Worm (Caenorhabditis elegans) whole organism, L2 larva: ENCODE results near the gene C54C6.11.

Experiments
- C34F6.9 ChIP-seq: fragments of 150-350 bp; optimal IDR thresholded peaks from 2 replicates; lab custom pipeline; 2014; ENCODE audit warnings: missing biosample characterization, missing genetic modification characterization
- F13H6.1 ChIP-seq: sonication (generic microtip); optimal IDR thresholded peaks from 2 replicates; lab custom pipeline; 2016; ENCODE audit warnings: missing genetic modification characterization, missing compliant biosample characterization
- Y55F3AM.14 ChIP-seq: fragments of 200-800 bp; sonication (Bioruptor generic); optimal IDR thresholded peaks from 2 replicates; lab custom pipeline; 2018; ENCODE audit warnings: mild to moderate bottlenecking, missing genetic modification characterization, missing compliant biosample characterization
- ZK546.5 ChIP-seq: sonication (generic microtip); optimal IDR thresholded peaks from 2 replicates; lab custom pipeline; 2017; ENCODE audit warnings: missing biosample characterization, missing genetic modification characterization
- aly-2 ChIP-seq: fragments of 150-350 bp; optimal IDR thresholded peaks from 2 replicates; lab custom pipeline; 2014; ENCODE audit warnings: missing biosample characterization, missing genetic modification characterization
- ama-1 ChIP-seq: fragments of 150-350 bp; optimal IDR thresholded peaks from 2 replicates; lab custom pipeline; 2018; ENCODE audit warnings: inconsistent platforms
- blmp-1 ChIP-seq: sonication (generic microtip); optimal IDR thresholded peaks from 2 replicates; lab custom pipeline; 2017; ENCODE audit warnings: missing genetic modification characterization, mild to moderate bottlenecking, missing compliant biosample characterization, antibody characterized with exemption, moderate library complexity; ENCODE audit not compliant: insufficient read depth
- ceh-16 ChIP-seq: fragments of 150-350 bp; optimal IDR thresholded peaks from 2 replicates; lab custom pipeline; 2014; ENCODE audit warnings: missing biosample characterization, missing genetic modification characterization
- ceh-82 ChIP-seq: fragments of 150-350 bp; optimal IDR thresholded peaks from 2 replicates; lab custom pipeline; 2014; ENCODE audit warnings: missing biosample characterization, missing genetic modification characterization
- crh-2 ChIP-seq: sonication (generic microtip); optimal IDR thresholded peaks from 2 replicates; lab custom pipeline; 2017; ENCODE audit warnings: missing biosample characterization, missing genetic modification characterization
- dmd-4 ChIP-seq: sonication (generic microtip); optimal IDR thresholded peaks from 2 replicates; lab custom pipeline; 2017; ENCODE audit warnings: missing biosample characterization, missing genetic modification characterization
- egl-27 ChIP-seq: sonication (generic microtip); optimal IDR thresholded peaks from 3 replicates; lab custom pipeline; 2017; ENCODE audit warnings: missing biosample characterization, missing genetic modification reagents, missing genetic modification characterization
- elt-1 ChIP-seq: fragments of 150-350 bp; optimal IDR thresholded peaks from 2 replicates; lab custom pipeline; 2014; ENCODE audit warnings: missing biosample characterization, missing genetic modification characterization
- fos-1 ChIP-seq: fragments of 150-350 bp; optimal IDR thresholded peaks from 2 replicates; lab custom pipeline; 2014; ENCODE audit warnings: missing biosample characterization, missing genetic modification characterization
- gmeb-1 ChIP-seq: fragments of 150-350 bp; optimal IDR thresholded peaks from 2 replicates; lab custom pipeline; 2014; ENCODE audit warnings: missing biosample characterization, missing genetic modification characterization
- lin-11 ChIP-seq: fragments of 150-350 bp; sonication (generic microtip); optimal IDR thresholded peaks from 2 replicates; lab custom pipeline; 2014; ENCODE audit warnings: missing biosample characterization, missing genetic modification characterization, inconsistent platforms, mixed read lengths
- lin-13 ChIP-seq: fragments of 150-350 bp; optimal IDR thresholded peaks from 2 replicates; lab custom pipeline; 2014; ENCODE audit warnings: missing biosample characterization, missing genetic modification reagents, missing genetic modification characterization
- lin-39 ChIP-seq: fragments of 150-350 bp; optimal IDR thresholded peaks from 2 replicates; lab custom pipeline; 2014; ENCODE audit warnings: missing biosample characterization, missing genetic modification reagents, missing genetic modification characterization
- lsy-2 ChIP-seq, 2 experiments: fragments of 150-350 bp in 1 of 2; sonication (generic microtip) in 1 of 2; optimal IDR thresholded peaks; 2 replicates each; lab custom pipeline; 2014 to 2017; ENCODE audit warnings: missing biosample characterization in 2 of 2, missing genetic modification characterization in 2 of 2
- mab-5 ChIP-seq: fragments of 150-350 bp; optimal IDR thresholded peaks from 2 replicates; lab custom pipeline; 2014; ENCODE audit warnings: missing biosample characterization, missing genetic modification characterization
- mbf-1 ChIP-seq: sonication (generic microtip); optimal IDR thresholded peaks from 2 replicates; lab custom pipeline; 2017; ENCODE audit warnings: missing biosample characterization, missing genetic modification characterization
- mdl-1 ChIP-seq, 2 experiments: fragments of 150-350 bp in 1 of 2; sonication (generic microtip) in 1 of 2; optimal IDR thresholded peaks; 2 replicates each; lab custom pipeline; 2017; ENCODE audit warnings: missing biosample characterization in 2 of 2, missing genetic modification characterization in 2 of 2
- nhr-11 ChIP-seq: fragments of 150-350 bp; optimal IDR thresholded peaks from 2 replicates; lab custom pipeline; 2014; ENCODE audit warnings: missing biosample characterization, missing genetic modification characterization
- nhr-12 ChIP-seq: fragments of 150-350 bp; optimal IDR thresholded peaks from 2 replicates; lab custom pipeline; 2014; ENCODE audit warnings: missing biosample characterization, missing genetic modification characterization
- nhr-129 ChIP-seq: fragments of 150-350 bp; optimal IDR thresholded peaks from 2 replicates; lab custom pipeline; 2014; ENCODE audit warnings: missing biosample characterization, missing genetic modification characterization
- nhr-21 ChIP-seq: fragments of 150-350 bp; optimal IDR thresholded peaks from 2 replicates; lab custom pipeline; 2014; ENCODE audit warnings: missing biosample characterization, missing genetic modification characterization
- nhr-23 ChIP-seq: fragments of 150-350 bp; optimal IDR thresholded peaks from 2 replicates; lab custom pipeline; 2014; ENCODE audit warnings: missing biosample characterization, missing genetic modification reagents, missing genetic modification characterization
- nhr-237 ChIP-seq: fragments of 150-350 bp; optimal IDR thresholded peaks from 2 replicates; lab custom pipeline; 2014; ENCODE audit warnings: missing biosample characterization, missing genetic modification characterization
- nhr-25 ChIP-seq: fragments of 150-350 bp; sonication (generic microtip); optimal IDR thresholded peaks from 3 replicates; lab custom pipeline; 2014; ENCODE audit warnings: missing biosample characterization, missing genetic modification characterization
- nhr-6 ChIP-seq: fragments of 150-350 bp; optimal IDR thresholded peaks from 2 replicates; lab custom pipeline; 2014; ENCODE audit warnings: missing biosample characterization, missing genetic modification characterization
- nhr-77 ChIP-seq: fragments of 150-350 bp; optimal IDR thresholded peaks from 2 replicates; lab custom pipeline; 2014; ENCODE audit warnings: missing biosample characterization, missing genetic modification characterization
- peb-1 ChIP-seq: fragments of 150-350 bp; optimal IDR thresholded peaks from 2 replicates; lab custom pipeline; 2014; ENCODE audit warnings: missing biosample characterization, missing genetic modification characterization
- sem-4 ChIP-seq: fragments of 150-350 bp; optimal IDR thresholded peaks from 2 replicates; lab custom pipeline; 2014; ENCODE audit warnings: missing biosample characterization, missing genetic modification reagents, missing genetic modification characterization
- sma-3 ChIP-seq: sonication (generic microtip); optimal IDR thresholded peaks from 2 replicates; lab custom pipeline; 2016; ENCODE audit warnings: missing genetic modification reagents, missing genetic modification characterization, missing compliant biosample characterization
- sma-9 ChIP-seq, 2 experiments: fragments of 150-350 bp in 1 of 2; sonication (generic microtip) in 1 of 2; optimal IDR thresholded peaks; 2 replicates each; lab custom pipeline; 2014 to 2016; ENCODE audit warnings: missing genetic modification characterization in 2 of 2, mild to moderate bottlenecking in 1 of 2, missing biosample characterization in 1 of 2, missing compliant biosample characterization in 1 of 2, missing genetic modification reagents in 1 of 2, moderate library complexity in 1 of 2
- snpc-4 ChIP-seq: fragments of 150-350 bp; optimal IDR thresholded peaks from 2 replicates; lab custom pipeline; 2014; ENCODE audit warnings: missing biosample characterization, missing genetic modification characterization
- unc-39 ChIP-seq: fragments of 150-350 bp; optimal IDR thresholded peaks from 2 replicates; lab custom pipeline; 2014; ENCODE audit warnings: missing biosample characterization, missing genetic modification characterization
- unc-55 ChIP-seq: fragments of 150-350 bp; sonication (generic microtip); optimal IDR thresholded peaks from 3 replicates; lab custom pipeline; 2014; ENCODE audit warnings: missing biosample characterization, missing genetic modification reagents, missing genetic modification characterization
- unc-62 ChIP-seq: fragments of 150-350 bp; optimal IDR thresholded peaks from 2 replicates; lab custom pipeline; 2014; ENCODE audit warnings: missing biosample characterization, missing genetic modification reagents, missing genetic modification characterization
- zag-1 ChIP-seq: fragments of 150-350 bp; optimal IDR thresholded peaks from 2 replicates; lab custom pipeline; 2014; ENCODE audit warnings: missing biosample characterization, missing genetic modification characterization
- ztf-1 ChIP-seq: fragments of 200-800 bp; sonication (Bioruptor generic); conservative IDR thresholded peaks from 2 replicates; pipeline ENCODE4 v1.3.6; 2022; ENCODE audit warnings: missing genetic modification characterization, missing compliant biosample characterization
- ztf-11 ChIP-seq: sonication (generic microtip); optimal IDR thresholded peaks from 2 replicates; lab custom pipeline; 2017; ENCODE audit warnings: missing biosample characterization, missing genetic modification characterization
- ztf-4 ChIP-seq: fragments of 150-350 bp; optimal IDR thresholded peaks from 2 replicates; lab custom pipeline; 2014; ENCODE audit warnings: missing biosample characterization, missing genetic modification characterization

The C54C6.11 gene

ce11 chrIII:3503286-3503685 is 44.8 kb upstream of the C54C6.11 start, which contains the start of gene rpl-16:
Gene rpl-16, minus strand, starts transcription at chrIII:3503604.
- TF ChIP-seq ztf-1 (GFP tag; lab: Robert Waterston, UW): no peak
- TF ChIP-seq ztf-11 (tag; lab: Kevin White, UChicago): no peak
- no peak for TF ChIP-seq egl-27 (tag; lab: Kevin White, UChicago)
- TF ChIP-seq peb-1 (tag; lab: Kevin White, UChicago): no peak
- TF ChIP-seq ztf-4 (tag; lab: Kevin White, UChicago): no peak
- no peak for TF ChIP-seq sma-9 (GFP tag; optimal IDR thresholded peaks at IDR 0.05; lab: Kevin White, UChicago)
- TF ChIP-seq sma-9 (tag; optimal IDR thresholded peaks at IDR 0.05; lab: Kevin White, UChicago): no peak
- TF ChIP-seq sem-4 (tag; lab: Kevin White, UChicago): no peak
- no peak for TF ChIP-seq nhr-12
- TF ChIP-seq nhr-237 (tag; lab: Kevin White, UChicago): no peak
- no peak for TF ChIP-seq nhr-23
- TF ChIP-seq gmeb-1 (tag; lab: Kevin White, UChicago): no peak
- no peak for TF ChIP-seq crh-2 (tag; lab: Kevin White, UChicago)
- TF ChIP-seq, all 48 proteins: peak for 0

- TF ChIP-seq dmd-4 (tag; lab: Kevin White, UChicago): no peak
- no peak for TF ChIP-seq unc-62 (GFP tag; lab: Kevin White, UChicago)
- no peak for TF ChIP-seq aly-2 (tag; lab: Kevin White, UChicago)
- TF ChIP-seq lin-11 (tag; lab: Kevin White, UChicago): no peak
- TF ChIP-seq unc-39 (tag; lab: Kevin White, UChicago): no peak
- no peak for TF ChIP-seq snpc-4
- TF ChIP-seq sma-3: no peak
- no peak for TF ChIP-seq crh-2 (tag; lab: Kevin White, UChicago)
- TF ChIP-seq nhr-25 (tag; lab: Kevin White, UChicago): no peak
- no peak for TF ChIP-seq nhr-23
- no peak for TF ChIP-seq ZK546.5 (tag; lab: Kevin White, UChicago)
- TF ChIP-seq nhr-6 (tag; lab: Kevin White, UChicago): no peak
- no peak for TF ChIP-seq mbf-1 (tag; lab: Kevin White, UChicago)
- TF ChIP-seq elt-1 (tag; lab: Kevin White, UChicago): no peak
- no peak for TF ChIP-seq nhr-77
- TF ChIP-seq ama-1 (lab: Kevin White, UChicago): no peak
- no peak for TF ChIP-seq unc-55
- TF ChIP-seq ztf-1 (GFP tag; lab: Robert Waterston, UW): no peak
Observed at ce11 chrIII:3504239-3504638, 43.9 kb upstream of the C54C6.11 start.

- TF ChIP-seq ceh-16 (peak; percentile 23), lsy-2 (tag; optimal IDR thresholded peaks at IDR 0.05; lab: Kevin White, UChicago) (peak; percentile 91 to 98), ztf-4 (tag; lab: Kevin White, UChicago) (peak; percentile 40), crh-2 (tag; lab: Kevin White, UChicago) (peak; percentile 88), ZK546.5 (tag; lab: Kevin White, UChicago) (no peak), sma-3 (peak; percentile 64), nhr-12 (no peak), aly-2 (tag; lab: Kevin White, UChicago) (no peak), blmp-1 (tag; lab: Kevin White, UChicago) (peak; percentile 75), fos-1 (tag; lab: Kevin White, UChicago) (peak; percentile 76), unc-55 (peak; percentile 93), C34F6.9 (tag; lab: Kevin White, UChicago) (peak; percentile 92), nhr-23 (no peak), sma-9 (GFP tag; optimal IDR thresholded peaks at IDR 0.05; lab: Kevin White, UChicago) (peak; percentile 55), sma-9 (tag; optimal IDR thresholded peaks at IDR 0.05; lab: Kevin White, UChicago) (no peak), snpc-4 (peak; percentile 57), lin-11 (tag; lab: Kevin White, UChicago) (peak; percentile 69), lin-39 (tag; lab: Kevin White, UChicago) (no peak), zag-1 (tag; lab: Kevin White, UChicago) (peak; percentile 29), nhr-129 (tag; lab: Kevin White, UChicago) (peak; percentile 91), nhr-25 (tag; lab: Kevin White, UChicago) (peak; percentile 86), nhr-21 (tag; lab: Kevin White, UChicago) (peak; percentile 71), mbf-1 (tag; lab: Kevin White, UChicago) (no peak), sem-4 (tag; lab: Kevin White, UChicago) (peak; percentile 43), F13H6.1 (tag; lab: Kevin White, UChicago) (peak; percentile 60), ztf-11 (tag; lab: Kevin White, UChicago) (no peak), ceh-82 (no peak), nhr-11 (tag; lab: Kevin White, UChicago) (no peak), ama-1 (lab: Kevin White, UChicago) (peak; percentile 49), unc-62 (GFP tag; lab: Kevin White, UChicago) (no peak), mab-5 (peak; percentile 23), nhr-6 (tag; lab: Kevin White, UChicago) (no peak), lin-13 (GFP tag; lab: Kevin White, UChicago) (peak; percentile 85), mdl-1 (tag; optimal IDR thresholded peaks at IDR 0.05; lab: Kevin White, UChicago) (peak in 1 of 2 experiments; percentile 21), Y55F3AM.14 (GFP tag; lab: Kevin White, UChicago) (no peak), gmeb-1 (tag; lab: Kevin White, UChicago) (peak; percentile 79)
Observed at ce11 chrIII:3505051-3505548, 43.0 kb upstream of the C54C6.11 start, which contains the start of gene lias-1. Gene lias-1, minus strand, starts transcription at chrIII:3505101.
